Fruit fly (Drosophila melanogaster) whole organism, embryonic: ENCODE results near the gene mRpS31.
A peak's percentile ranks its signal among the peaks of the same experiment; 100 is the strongest.

Experiments
- Adf1 ChIP-seq: fragments of 200-800 bp; sonication (Bioruptor generic); IDR thresholded peaks from 2 replicates; pipeline ENCODE4 v1.3.6; 2022; ENCODE audit warnings: missing biosample characterization, missing genetic modification characterization
- Atf-2 ChIP-seq: fragments of 200-800 bp; sonication (Bioruptor generic); optimal IDR thresholded peaks from 2 replicates; lab custom pipeline; 2016; ENCODE audit warnings: missing biosample characterization, missing genetic modification characterization
- B-H1 ChIP-seq: fragments of 200-800 bp; sonication (Bioruptor generic); IDR thresholded peaks from 3 replicates; pipeline ENCODE4 v1.3.6; 2022; ENCODE audit warnings: missing biosample characterization, missing genetic modification characterization
- CG10147 ChIP-seq: fragments of 200-800 bp; sonication (Bioruptor generic); optimal IDR thresholded peaks from 2 replicates; lab custom pipeline; 2019; ENCODE audit warnings: missing biosample characterization, mild to moderate bottlenecking, missing genetic modification characterization, moderate library complexity
- CG10565 ChIP-seq: fragments of 200-800 bp; sonication (Bioruptor generic); optimal IDR thresholded peaks from 3 replicates; lab custom pipeline; 2016; ENCODE audit warnings: missing biosample characterization, mild to moderate bottlenecking, missing genetic modification characterization
- CG10654 ChIP-seq: fragments of 200-800 bp; sonication (Bioruptor generic); optimal IDR thresholded peaks from 2 replicates; lab custom pipeline; 2016; ENCODE audit warnings: missing biosample characterization, missing genetic modification characterization
- CG11695 ChIP-seq: fragments of 200-800 bp; sonication (Bioruptor generic); IDR thresholded peaks from 3 replicates; pipeline ENCODE4 v1.3.6; 2022; ENCODE audit warnings: missing biosample characterization, missing genetic modification characterization
- CG13287 ChIP-seq: fragments of 200-800 bp; sonication (Bioruptor generic); IDR thresholded peaks from 2 replicates; pipeline ENCODE4 v1.3.6; 2022; ENCODE audit warnings: missing biosample characterization, missing genetic modification characterization; ENCODE audit not compliant: partially characterized antibody
- CG15269 ChIP-seq: fragments of 200-800 bp; sonication (Bioruptor generic); optimal IDR thresholded peaks from 2 replicates; lab custom pipeline; 2018; ENCODE audit warnings: missing biosample characterization, mild to moderate bottlenecking, missing genetic modification characterization, moderate library complexity
- CG15479 ChIP-seq: fragments of 200-800 bp; sonication (Bioruptor generic); optimal IDR thresholded peaks from 3 replicates; lab custom pipeline; 2019; ENCODE audit warnings: missing biosample characterization, mild to moderate bottlenecking, missing genetic modification characterization, moderate library complexity
- CG17361 ChIP-seq: fragments of 200-800 bp; sonication (Bioruptor generic); IDR thresholded peaks from 3 replicates; pipeline ENCODE4 v1.3.6; 2022; ENCODE audit warnings: missing biosample characterization, missing genetic modification characterization
- CG18476 ChIP-seq: fragments of 200-800 bp; sonication (Bioruptor generic); optimal IDR thresholded peaks from 2 replicates; lab custom pipeline; 2016; ENCODE audit warnings: missing biosample characterization, mild to moderate bottlenecking, missing genetic modification characterization
- CG18764 ChIP-seq: fragments of 200-800 bp; sonication (Bioruptor generic); optimal IDR thresholded peaks from 3 replicates; lab custom pipeline; 2016; ENCODE audit warnings: missing biosample characterization, missing genetic modification characterization
- CG31365 ChIP-seq: fragments of 200-800 bp; sonication (Bioruptor generic); optimal IDR thresholded peaks from 2 replicates; lab custom pipeline; 2018; ENCODE audit warnings: missing biosample characterization, mild to moderate bottlenecking, missing genetic modification characterization
- CG3281 ChIP-seq: fragments of 200-800 bp; sonication (Bioruptor generic); optimal IDR thresholded peaks from 3 replicates; lab custom pipeline; 2017; ENCODE audit warnings: missing biosample characterization, mild to moderate bottlenecking, missing genetic modification characterization
- CG33557 ChIP-seq: fragments of 200-800 bp; sonication (Bioruptor generic); optimal IDR thresholded peaks from 2 replicates; lab custom pipeline; 2019; ENCODE audit warnings: missing biosample characterization, mild to moderate bottlenecking, missing genetic modification characterization, moderate library complexity
- CG5953 ChIP-seq: fragments of 200-800 bp; sonication (Bioruptor generic); IDR thresholded peaks from 2 replicates; pipeline ENCODE4 v1.3.6; 2022; ENCODE audit warnings: missing biosample characterization, missing genetic modification characterization
- CG6689 ChIP-seq: fragments of 200-800 bp; sonication (Bioruptor generic); IDR thresholded peaks from 2 replicates; pipeline ENCODE4 v1.3.6; 2022; ENCODE audit warnings: missing biosample characterization, missing genetic modification characterization
- CG7271 ChIP-seq: fragments of 200-800 bp; sonication (Bioruptor generic); optimal IDR thresholded peaks from 2 replicates; lab custom pipeline; 2018; ENCODE audit warnings: missing biosample characterization, mild to moderate bottlenecking, missing genetic modification characterization, moderate library complexity
- CG7745 ChIP-seq: fragments of 200-800 bp; sonication (Bioruptor generic); optimal IDR thresholded peaks from 2 replicates; lab custom pipeline; 2018; ENCODE audit warnings: missing biosample characterization, mild to moderate bottlenecking, missing genetic modification characterization, moderate library complexity
- CG9932 ChIP-seq: fragments of 200-800 bp; sonication (Bioruptor generic); IDR thresholded peaks from 2 replicates; pipeline ENCODE4 v1.3.6; 2022; ENCODE audit warnings: missing biosample characterization, missing genetic modification characterization
- D19B ChIP-seq: fragments of 200-800 bp; sonication (Bioruptor generic); optimal IDR thresholded peaks from 2 replicates; lab custom pipeline; 2017; ENCODE audit warnings: missing biosample characterization, mild to moderate bottlenecking, missing genetic modification characterization
- Gsc ChIP-seq: fragments of 200-800 bp; sonication (Bioruptor generic); IDR thresholded peaks from 2 replicates; pipeline ENCODE4 v1.3.6; 2022; ENCODE audit warnings: missing biosample characterization, missing genetic modification characterization
- HLH54F ChIP-seq: fragments of 200-800 bp; sonication (Bioruptor generic); optimal IDR thresholded peaks from 3 replicates; lab custom pipeline; 2016; ENCODE audit warnings: missing biosample characterization, missing genetic modification characterization
- Hmx ChIP-seq: fragments of 200-800 bp; sonication (Bioruptor generic); optimal IDR thresholded peaks from 2 replicates; lab custom pipeline; 2016; ENCODE audit warnings: missing biosample characterization, missing genetic modification characterization
- Hr51 ChIP-seq, 2 experiments: fragments of 200-800 bp; sonication (Bioruptor generic); optimal IDR thresholded peaks; 2 replicates in 1 of 2; 3 replicates in 1 of 2; lab custom pipeline; 2016 to 2018; ENCODE audit warnings: missing biosample characterization in 2 of 2, missing genetic modification characterization in 2 of 2, mild to moderate bottlenecking in 1 of 2, moderate library complexity in 1 of 2
- Hsf ChIP-seq: fragments of 200-800 bp; sonication (Bioruptor generic); optimal IDR thresholded peaks from 3 replicates; lab custom pipeline; 2016; ENCODE audit warnings: missing biosample characterization, missing genetic modification characterization
- Spps ChIP-seq: fragments of 200-800 bp; sonication (Bioruptor generic); optimal IDR thresholded peaks from 2 replicates; lab custom pipeline; 2018; ENCODE audit warnings: missing biosample characterization, mild to moderate bottlenecking, missing genetic modification characterization
- Xbp1 ChIP-seq: fragments of 200-800 bp; sonication (Bioruptor generic); optimal IDR thresholded peaks from 3 replicates; lab custom pipeline; 2016; ENCODE audit warnings: missing biosample characterization, mild to moderate bottlenecking, missing genetic modification characterization
- abd-A ChIP-seq: fragments of 200-800 bp; sonication (Bioruptor generic); optimal IDR thresholded peaks from 3 replicates; lab custom pipeline; 2019; ENCODE audit warnings: missing biosample characterization, mild to moderate bottlenecking, missing genetic modification characterization, moderate library complexity
- ase ChIP-seq: fragments of 200-800 bp; sonication (Bioruptor generic); IDR thresholded peaks from 3 replicates; pipeline ENCODE4 v1.3.6; 2022; ENCODE audit warnings: missing biosample characterization, missing genetic modification characterization
- cad ChIP-seq: fragments of >200 bp; optimal IDR thresholded peaks from 2 replicates; lab custom pipeline; 2017; ENCODE audit warnings: missing biosample characterization, missing genetic modification characterization
- cas ChIP-seq: fragments of 200-800 bp; sonication (Bioruptor generic); IDR thresholded peaks from 2 replicates; pipeline ENCODE4 v1.3.6; 2022; ENCODE audit warnings: missing biosample characterization, missing genetic modification characterization
- cato ChIP-seq: fragments of 200-800 bp; sonication (Bioruptor generic); optimal IDR thresholded peaks from 2 replicates; lab custom pipeline; 2016; ENCODE audit warnings: missing biosample characterization, missing genetic modification characterization, borderline replicate concordance
- crol ChIP-seq: fragments of 200-800 bp; sonication (Bioruptor generic); IDR thresholded peaks from 2 replicates; pipeline ENCODE4 v1.3.6; 2022; ENCODE audit warnings: missing biosample characterization, missing genetic modification characterization
- dati ChIP-seq: fragments of 200-800 bp; sonication (Bioruptor generic); IDR thresholded peaks from 2 replicates; pipeline ENCODE4 v1.3.6; 2022; ENCODE audit warnings: missing biosample characterization, missing genetic modification characterization
- gem ChIP-seq: fragments of 200-800 bp; sonication (Bioruptor generic); optimal IDR thresholded peaks from 2 replicates; lab custom pipeline; 2019; ENCODE audit warnings: missing biosample characterization, mild to moderate bottlenecking, missing genetic modification characterization, moderate library complexity
- kni ChIP-seq: fragments of 200-800 bp; sonication (Bioruptor generic); optimal IDR thresholded peaks from 3 replicates; lab custom pipeline; 2017; ENCODE audit warnings: mild to moderate bottlenecking, missing biosample characterization, missing genetic modification reagents, missing genetic modification characterization
- lilli ChIP-seq: fragments of 200-800 bp; sonication (Bioruptor generic); optimal IDR thresholded peaks from 3 replicates; lab custom pipeline; 2016; ENCODE audit warnings: missing biosample characterization, missing genetic modification characterization
- odd ChIP-seq: fragments of 200-800 bp; sonication (Bioruptor generic); optimal IDR thresholded peaks from 2 replicates; lab custom pipeline; 2017; ENCODE audit warnings: missing biosample characterization, mild to moderate bottlenecking, missing genetic modification characterization
- prd ChIP-seq, 3 experiments: fragments of >200 bp in 2 of 3; fragments of 200-800 bp in 1 of 3; sonication (Bioruptor generic) in 1 of 3; optimal IDR thresholded peaks in 2 of 3; IDR thresholded peaks in 1 of 3; 2 replicates in 2 of 3; 3 replicates in 1 of 3; pipeline versions ENCODE4 v1.3.6 to Lab custom; 2017 to 2022; ENCODE audit warnings: missing biosample characterization in 1 of 3, missing genetic modification characterization in 1 of 3
- schlank ChIP-seq: fragments of 200-800 bp; sonication (Bioruptor generic); optimal IDR thresholded peaks from 2 replicates; lab custom pipeline; 2018; ENCODE audit warnings: missing biosample characterization, mild to moderate bottlenecking, missing genetic modification characterization
- sens-2 ChIP-seq: fragments of 200-800 bp; sonication (Bioruptor generic); IDR thresholded peaks from 2 replicates; pipeline ENCODE4 v1.3.6; 2022; ENCODE audit warnings: missing biosample characterization, missing genetic modification characterization
- sna ChIP-seq: fragments of 200-800 bp; sonication (Bioruptor generic); IDR thresholded peaks from 2 replicates; pipeline ENCODE4 v1.3.6; 2022; ENCODE audit warnings: missing biosample characterization, missing genetic modification characterization; ENCODE audit not compliant: partially characterized antibody
- so ChIP-seq: fragments of 200-800 bp; sonication (Bioruptor generic); IDR thresholded peaks from 3 replicates; pipeline ENCODE4 v1.3.6; 2022; ENCODE audit warnings: missing biosample characterization, missing genetic modification characterization
- tap ChIP-seq: fragments of 200-800 bp; optimal IDR thresholded peaks from 3 replicates; lab custom pipeline; 2019; ENCODE audit warnings: missing biosample characterization, mild to moderate bottlenecking, missing genetic modification characterization, moderate library complexity
- unc-4 ChIP-seq: fragments of 200-800 bp; sonication (Bioruptor generic); IDR thresholded peaks from 2 replicates; pipeline ENCODE4 v1.3.6; 2022; ENCODE audit warnings: missing biosample characterization, missing genetic modification characterization; ENCODE audit not compliant: partially characterized antibody
- unpg ChIP-seq: fragments of 200-800 bp; sonication (Bioruptor generic); optimal IDR thresholded peaks from 3 replicates; lab custom pipeline; 2018; ENCODE audit warnings: missing biosample characterization, mild to moderate bottlenecking, missing genetic modification characterization, moderate library complexity

mRpS31 gene

dm6 chr3L:16011319-16012210, 6.6 kb downstream of the mRpS31 start, which contains the start of gene mib1 (continued):
- TF ChIP-seq sna (GFP tag; lab: Robert Waterston, UW): peak; percentile 81
- no peak for TF ChIP-seq unpg (GFP tag; lab: Kevin White, UChicago)
- no peak for TF ChIP-seq dati
- TF ChIP-seq CG10565: no peak
- TF ChIP-seq cas (GFP tag; lab: Robert Waterston, UW): no peak
- peak; percentile 24 for TF ChIP-seq gem (tag; lab: Kevin White, UChicago)
- peak; percentile 82 for TF ChIP-seq unc-4 (GFP tag; lab: Robert Waterston, UW)
- no peak for TF ChIP-seq schlank (tag; lab: Kevin White, UChicago)
- TF ChIP-seq odd (GFP tag; lab: Kevin White, UChicago): peak; percentile 10
- TF ChIP-seq CG13287: peak; percentile 93
- TF ChIP-seq CG3281: no peak
- no peak for TF ChIP-seq Spps
- 0 out of 3 replicates have a peak, but pooled peaks have one; percentile 35 for TF ChIP-seq so (GFP tag; lab: Robert Waterston, UW)
- TF ChIP-seq CG9932 (GFP tag; lab: Robert Waterston, UW): peak; percentile 51; the same call in 1 of the 2 replicates
- no peak for TF ChIP-seq CG7271 (tag; lab: Kevin White, UChicago)
- TF ChIP-seq Xbp1 (GFP tag; lab: Kevin White, UChicago): peak; percentile 21
- peak; percentile 80 for TF ChIP-seq abd-A
- no peak for TF ChIP-seq CG10654 (GFP tag; lab: Kevin White, UChicago)
- TF ChIP-seq Adf1 (GFP tag; lab: Robert Waterston, UW): peak; percentile 38; the same call in 1 of the 2 replicates
- TF ChIP-seq CG17361 (GFP tag; lab: Robert Waterston, UW): peak; percentile 49; the same call in 2 of the 3 replicates
- peak; percentile 12 for TF ChIP-seq CG33557 (GFP tag; lab: Kevin White, UChicago)
- no peak for TF ChIP-seq prd (optimal IDR thresholded peaks at IDR 0.05; lab: Kevin White, UChicago)
- TF ChIP-seq prd (GFP tag; IDR thresholded peaks at IDR 0.05; lab: Robert Waterston, UW): 0 out of 3 replicates have a peak, but pooled peaks have one; percentile 33
- no peak for TF ChIP-seq CG6689 (GFP tag; lab: Robert Waterston, UW)
- TF ChIP-seq CG18764 (GFP tag; lab: Kevin White, UChicago): no peak
- TF ChIP-seq CG15479 (GFP tag; lab: Kevin White, UChicago): no peak
- no peak for TF ChIP-seq Hmx
- TF ChIP-seq Gsc (GFP tag; lab: Robert Waterston, UW): no peak
- peak in 1 of 2 experiments; percentile 5 for TF ChIP-seq Hr51 (GFP tag; optimal IDR thresholded peaks at IDR 0.05; lab: Kevin White, UChicago)
- no peak; the same call in 2 of the 3 replicates for TF ChIP-seq CG11695 (GFP tag; lab: Robert Waterston, UW)
- TF ChIP-seq CG5953 (GFP tag; lab: Robert Waterston, UW): no peak
- TF ChIP-seq CG7745 (tag; lab: Kevin White, UChicago): no peak
- TF ChIP-seq kni: peak; percentile 40
- TF ChIP-seq Atf-2 (GFP tag; lab: Kevin White, UChicago): no peak
- peak; percentile 95 for TF ChIP-seq crol
- peak; percentile 60 for TF ChIP-seq CG31365 (tag; lab: Kevin White, UChicago)
- TF ChIP-seq Hsf (GFP tag; lab: Kevin White, UChicago): peak; percentile 24
- no peak for TF ChIP-seq HLH54F (GFP tag; lab: Kevin White, UChicago)
- no peak for TF ChIP-seq cato (GFP tag; lab: Kevin White, UChicago)
- peak; percentile 51 for TF ChIP-seq CG10147 (GFP tag; lab: Kevin White, UChicago)
- no peak for TF ChIP-seq CG18476 (GFP tag; lab: Kevin White, UChicago)
- no peak; the same call in 2 of the 3 replicates for TF ChIP-seq B-H1 (GFP tag; lab: Robert Waterston, UW)
- TF ChIP-seq cad (GFP tag; lab: Kevin White, UChicago): peak; percentile 69
- TF ChIP-seq CG15269: no peak
- TF ChIP-seq tap (tag; lab: Kevin White, UChicago): no peak
- TF ChIP-seq lilli: no peak
- TF ChIP-seq sens-2 (GFP tag; lab: Robert Waterston, UW): no peak
- no peak for TF ChIP-seq ase
- no peak for TF ChIP-seq D19B (GFP tag; lab: Kevin White, UChicago)
